Worm (Caenorhabditis elegans) whole organism, early embryonic: ENCODE results near the gene hrpf-2.

Source experiments
- B0310.2 ChIP-seq: sonication (generic microtip); optimal IDR thresholded peaks from 2 replicates; lab custom pipeline; 2016; ENCODE audit warnings: mild to moderate bottlenecking, missing genetic modification characterization, missing compliant biosample characterization
- ama-1 ChIP-seq: fragments of 150-350 bp; optimal IDR thresholded peaks from 2 replicates; lab custom pipeline; 2014

- TF ChIP-seq ama-1 (lab: Kevin White, UChicago) (no peak), B0310.2 (tag; lab: Kevin White, UChicago) (no peak)
Measured at ce11 chrIV:6372267-6372666, 4.1 kb downstream of the hrpf-2 start.
